Fruit fly (Drosophila melanogaster): ENCODE data around the gene CG14418.

Gene CG14418

DNA sequence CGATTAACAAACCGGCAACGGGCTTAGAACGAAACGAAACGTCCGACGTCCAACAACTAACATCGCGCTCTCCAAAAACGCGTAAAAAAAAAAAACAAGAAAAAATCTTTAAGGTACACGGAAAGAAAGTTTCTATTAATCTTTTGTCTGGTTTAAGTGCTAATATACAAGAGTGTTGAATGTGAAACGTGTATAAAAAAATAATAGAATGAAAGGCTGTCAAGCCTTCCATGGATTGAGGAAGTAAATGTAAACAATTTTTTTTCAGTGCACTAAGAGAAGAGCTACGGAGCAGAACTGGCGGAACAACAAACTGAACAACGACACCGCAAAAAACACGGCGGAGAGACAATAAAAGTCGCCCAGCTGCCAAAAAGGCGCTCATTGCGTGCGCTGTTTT lies 36.3 kb upstream of the CG14418 start, which contains the start of gene CG3588 (continued):
- TF ChIP-seq pzg (GFP tag; optimal IDR thresholded peaks at IDR 0.05): no peak
- no peak for TF ChIP-seq lov (optimal IDR thresholded peaks at IDR 0.05)
- TF ChIP-seq lov (GFP tag; IDR thresholded peaks at IDR 0.05): 0 out of 3 replicates have a peak, but pooled peaks have one; percentile 14
- TF ChIP-seq Lhr (GFP tag; optimal IDR thresholded peaks at IDR 0.05): no peak
- no peak for TF ChIP-seq en (GFP tag; optimal IDR thresholded peaks at IDR 0.05)
- TF ChIP-seq Fer2 (tag; optimal IDR thresholded peaks at IDR 0.05): peak; percentile 41
- TF ChIP-seq h (optimal IDR thresholded peaks at IDR 0.05): no peak
- TF ChIP-seq lilli (GFP tag; optimal IDR thresholded peaks at IDR 0.05): peak; percentile 84
- TF ChIP-seq CG17829 (tag; optimal IDR thresholded peaks at IDR 0.05): peak; percentile 28
- peak; percentile 67 for TF ChIP-seq CG13424 (tag; optimal IDR thresholded peaks at IDR 0.05)
- peak; percentile 58 for TF ChIP-seq Ravus (GFP tag; IDR thresholded peaks at IDR 0.05)
- peak; percentile 68 for TF ChIP-seq bcd (GFP tag; optimal IDR thresholded peaks at IDR 0.05)
- peak; percentile 94 for TF ChIP-seq CG9932 (GFP tag; IDR thresholded peaks at IDR 0.05)
- no peak for TF ChIP-seq HmgD (GFP tag; optimal IDR thresholded peaks at IDR 0.05)
- TF ChIP-seq tna (GFP tag; IDR thresholded peaks at IDR 0.05; ENCODE audit: partially characterized antibody): no peak
- TF ChIP-seq grau (tag; optimal IDR thresholded peaks at IDR 0.05): peak; percentile 71
- TF ChIP-seq Hr78 (GFP tag; optimal IDR thresholded peaks at IDR 0.05): no peak
- no peak for TF ChIP-seq Doc2 (GFP tag; IDR thresholded peaks at IDR 0.05)
- TF ChIP-seq H15 (GFP tag; IDR thresholded peaks at IDR 0.05): peak; percentile 68
- TF ChIP-seq pho (GFP tag; optimal IDR thresholded peaks at IDR 0.05): peak; percentile 82
- TF ChIP-seq HLH54F (GFP tag; optimal IDR thresholded peaks at IDR 0.05): peak; percentile 74
- TF ChIP-seq ind (GFP tag; optimal IDR thresholded peaks at IDR 0.05): peak; percentile 70
- TF ChIP-seq gcm (GFP tag; optimal IDR thresholded peaks at IDR 0.05): no peak
- no peak for TF ChIP-seq hb (GFP tag; IDR thresholded peaks at IDR 0.05; ENCODE audit: partially characterized antibody)
- no peak for TF ChIP-seq prd (optimal IDR thresholded peaks at IDR 0.05)
- peak; percentile 75 for TF ChIP-seq prd (GFP tag; IDR thresholded peaks at IDR 0.05)
- peak; percentile 59; the same call in 2 of the 3 replicates for TF ChIP-seq C15 (GFP tag; IDR thresholded peaks at IDR 0.05)
- TF ChIP-seq E2f2 (GFP tag; IDR thresholded peaks at IDR 0.05): peak; percentile 51
- no peak for TF ChIP-seq dan (GFP tag; IDR thresholded peaks at IDR 0.05)
- TF ChIP-seq CG11456 (GFP tag; IDR thresholded peaks at IDR 0.05): peak; percentile 88
- peak; percentile 55 for TF ChIP-seq eyg (GFP tag; optimal IDR thresholded peaks at IDR 0.05)
- TF ChIP-seq fd96Cb (tag; optimal IDR thresholded peaks at IDR 0.05): peak; percentile 43
- no peak for TF ChIP-seq ac (GFP tag; optimal IDR thresholded peaks at IDR 0.05)
- peak; percentile 12 for TF ChIP-seq tup (GFP tag; optimal IDR thresholded peaks at IDR 0.05)
- TF ChIP-seq CG32532 (GFP tag; IDR thresholded peaks at IDR 0.05): peak; percentile 92
- TF ChIP-seq dmrt99B (tag; optimal IDR thresholded peaks at IDR 0.05): peak; percentile 69
- TF ChIP-seq Dek (tag; optimal IDR thresholded peaks at IDR 0.05): peak; percentile 69
- peak; percentile 33 for TF ChIP-seq CG4820 (GFP tag; optimal IDR thresholded peaks at IDR 0.05)
- TF ChIP-seq Lim3 (GFP tag; IDR thresholded peaks at IDR 0.05): no peak
- TF ChIP-seq Hr51 (GFP tag; optimal IDR thresholded peaks at IDR 0.05): peak; percentile 40 to 64
- TF ChIP-seq CG18599 (GFP tag; optimal IDR thresholded peaks at IDR 0.05): peak; percentile 78
- TF ChIP-seq cg (GFP tag; optimal IDR thresholded peaks at IDR 0.05): no peak
- no peak for TF ChIP-seq tll (GFP tag; optimal IDR thresholded peaks at IDR 0.05)
- TF ChIP-seq CG7987 (GFP tag; optimal IDR thresholded peaks at IDR 0.05): peak; percentile 26
- no peak for TF ChIP-seq CG2129 (GFP tag; IDR thresholded peaks at IDR 0.05; ENCODE audit: partially characterized antibody)
- TF ChIP-seq bigmax (GFP tag; optimal IDR thresholded peaks at IDR 0.05): no peak
- TF ChIP-seq sna (GFP tag; IDR thresholded peaks at IDR 0.05; ENCODE audit: partially characterized antibody): no peak
- TF ChIP-seq Mrtf (GFP tag; IDR thresholded peaks at IDR 0.05): peak; percentile 75; the same call in 2 of the 3 replicates
- TF ChIP-seq CG6272 (GFP tag; IDR thresholded peaks at IDR 0.05): 0 out of 2 replicates have a peak, but pooled peaks have one; percentile 15
- TF ChIP-seq CG10321 (GFP tag; IDR thresholded peaks at IDR 0.05): no peak
- peak; percentile 58 for TF ChIP-seq CG12391 (tag; optimal IDR thresholded peaks at IDR 0.05)
